Fruit fly (Drosophila melanogaster): ENCODE measurements around the gene CG9360.

dm6 chrX:11787081-11787480 lies 22.7 kb upstream of the CG9360 start, which contains the start of gene Karl:
- no peak for TF ChIP-seq usp (GFP tag; optimal IDR thresholded peaks at IDR 0.05)
- TF ChIP-seq Dif (GFP tag; optimal IDR thresholded peaks at IDR 0.05; ENCODE audit: partially characterized antibody) = no peak
- TF ChIP-seq GATAd (GFP tag; optimal IDR thresholded peaks at IDR 0.05) = no peak
- TF ChIP-seq dmrt93B (GFP tag; optimal IDR thresholded peaks at IDR 0.05) = no peak
- no peak for TF ChIP-seq Myc (optimal IDR thresholded peaks at IDR 0.05)
- TF ChIP-seq Vsx2 (GFP tag; optimal IDR thresholded peaks at IDR 0.05; ENCODE audit: partially characterized antibody) = no peak
- no peak for TF ChIP-seq pan (optimal IDR thresholded peaks at IDR 0.05)
- TF ChIP-seq CrebA (GFP tag; optimal IDR thresholded peaks at IDR 0.05; ENCODE audit: borderline replicate concordance) = no peak

All from whole organism, wandering third instar larva.